Worm (Caenorhabditis elegans): ENCODE measurements around the gene ndab-2.

Gene ndab-2

DNA sequence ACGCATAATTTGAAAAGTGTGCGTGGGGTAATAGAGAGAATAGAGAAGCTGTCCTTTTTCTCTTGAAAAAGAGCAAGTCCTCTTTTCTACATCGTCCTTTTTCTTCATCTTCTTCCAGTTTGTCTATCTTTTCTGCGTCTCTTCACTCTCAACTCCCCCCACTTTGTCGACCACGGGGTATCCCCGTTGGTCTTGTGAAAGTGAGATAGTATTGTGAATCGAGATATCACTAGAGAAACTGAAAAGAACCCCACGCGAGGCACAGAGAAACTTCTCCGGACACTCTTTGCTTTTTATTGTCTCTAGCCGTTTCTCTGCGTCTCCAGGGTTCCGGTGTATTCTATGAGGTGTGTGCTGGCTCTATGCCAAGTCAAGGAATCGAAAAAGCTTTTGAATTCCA lies 24.9 kb upstream of the ndab-2 start (continued):
- TF ChIP-seq elt-4 (tag; optimal IDR thresholded peaks at IDR 0.05) (no peak), unc-42 (tag; optimal IDR thresholded peaks at IDR 0.05) (peak; percentile 65), pax-1 (tag; optimal IDR thresholded peaks at IDR 0.05) (peak; percentile 52), pat-9 (tag; optimal IDR thresholded peaks at IDR 0.05) (peak; percentile 34), ceh-22 (tag; optimal IDR thresholded peaks at IDR 0.05) (no peak)

DNA sequence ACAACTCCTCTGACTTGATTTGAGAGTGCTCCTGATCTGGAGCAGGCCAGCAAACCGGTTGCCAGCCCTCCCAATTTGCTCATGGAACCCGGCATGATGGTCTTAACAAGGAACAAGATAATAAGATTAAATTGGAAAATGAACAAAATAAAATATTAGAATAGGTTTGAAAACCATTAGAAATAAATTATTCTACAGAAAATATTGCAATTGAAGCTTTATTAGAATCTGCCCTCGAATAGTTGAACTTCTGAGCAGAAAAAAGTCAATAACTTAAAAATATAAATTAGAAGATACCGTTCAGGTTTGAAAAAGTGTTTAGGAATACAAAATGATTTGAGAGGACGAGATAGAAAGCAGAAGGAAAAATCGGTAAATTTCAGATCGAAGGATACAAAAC lies 21.8 kb upstream of the ndab-2 start, which contains the start of gene nuo-4:
Gene nuo-4 (minus strand): TSS at position 101 of the 400 bp plus-strand sequence.
- TF ChIP-seq ceh-30 (tag; optimal IDR thresholded peaks at IDR 0.05) = no peak

DNA sequence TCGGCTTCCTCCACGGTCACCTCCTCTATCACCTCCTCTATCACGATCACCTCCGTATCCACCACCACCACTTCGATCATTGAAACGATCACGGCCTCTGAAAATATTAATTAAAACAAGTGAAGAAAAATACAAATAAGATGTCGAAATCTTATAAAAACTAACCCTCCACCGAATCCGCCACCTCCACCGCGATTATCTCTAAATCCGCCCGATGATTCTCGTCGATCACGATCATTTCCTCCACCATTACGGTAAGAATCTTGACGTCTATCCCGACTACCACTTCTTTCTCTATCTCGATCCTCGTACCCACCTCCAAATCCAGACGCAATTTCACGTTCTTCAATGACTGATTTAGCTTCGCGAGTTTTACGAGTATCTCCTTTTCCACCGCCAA lies 21.3 kb upstream of the ndab-2 start:
- no peak for TF ChIP-seq hlh-8 (tag; optimal IDR thresholded peaks at IDR 0.05)
- TF ChIP-seq ceh-14 (tag; optimal IDR thresholded peaks at IDR 0.05) = no peak
- no peak for TF ChIP-seq sox-4 (tag; optimal IDR thresholded peaks at IDR 0.05)
- no peak for TF ChIP-seq ceh-24 (tag; optimal IDR thresholded peaks at IDR 0.05)
- no peak for TF ChIP-seq pag-3 (tag; optimal IDR thresholded peaks at IDR 0.05; ENCODE audit: borderline replicate concordance)
- TF ChIP-seq T23F11.4 (GFP tag; optimal IDR thresholded peaks at IDR 0.05) = no peak
- TF ChIP-seq hlh-6 (tag; optimal IDR thresholded peaks at IDR 0.05) = no peak
- TF ChIP-seq tbx-2 (tag; optimal IDR thresholded peaks at IDR 0.05) = no peak
- TF ChIP-seq rnt-1 (tag; optimal IDR thresholded peaks at IDR 0.05) = no peak
- TF ChIP-seq ceh-45 (GFP tag; IDR thresholded peaks at IDR 0.05) = no peak
- TF ChIP-seq ceh-18 (tag; optimal IDR thresholded peaks at IDR 0.05) = no peak
- no peak for TF ChIP-seq pqm-1 (tag; optimal IDR thresholded peaks at IDR 0.05)
- TF ChIP-seq gmeb-2 (tag; optimal IDR thresholded peaks at IDR 0.05) = no peak

DNA sequence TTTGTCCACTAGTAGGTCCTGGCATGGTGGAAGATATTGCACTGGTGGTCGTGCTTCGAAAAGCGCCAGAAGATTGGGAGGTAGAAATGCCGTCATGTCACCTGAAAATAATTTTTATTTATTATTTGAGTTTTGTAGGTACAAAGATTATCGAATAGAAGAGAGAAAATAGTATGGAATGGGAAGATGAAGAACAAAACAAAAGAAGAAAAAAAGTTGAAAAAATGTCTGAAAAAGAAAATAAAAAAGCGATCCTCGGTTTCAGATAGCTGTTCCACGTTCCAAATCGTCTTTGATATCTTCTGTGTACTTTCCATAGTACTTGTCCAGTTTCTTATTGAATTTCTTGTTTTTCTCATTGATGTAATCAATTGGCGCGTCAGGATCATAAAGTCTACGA lies 19.5 kb upstream of the ndab-2 start, which contains the start of gene rnp-7:
Gene rnp-7 (minus strand): TSS at position 101 of the 400 bp plus-strand sequence.
- TF ChIP-seq zip-5 (tag; optimal IDR thresholded peaks at IDR 0.05) (no peak), elt-4 (tag; optimal IDR thresholded peaks at IDR 0.05) (no peak), ceh-9 (tag; optimal IDR thresholded peaks at IDR 0.05) (no peak), dve-1 (tag; optimal IDR thresholded peaks at IDR 0.05) (no peak), ceh-45 (GFP tag; IDR thresholded peaks at IDR 0.05) (no peak), ahr-1 (tag; optimal IDR thresholded peaks at IDR 0.05) (no peak), unc-42 (tag; optimal IDR thresholded peaks at IDR 0.05) (no peak), T23F11.4 (GFP tag; optimal IDR thresholded peaks at IDR 0.05) (no peak), sox-2 (GFP tag; IDR thresholded peaks at IDR 0.05) (no peak)

DNA sequence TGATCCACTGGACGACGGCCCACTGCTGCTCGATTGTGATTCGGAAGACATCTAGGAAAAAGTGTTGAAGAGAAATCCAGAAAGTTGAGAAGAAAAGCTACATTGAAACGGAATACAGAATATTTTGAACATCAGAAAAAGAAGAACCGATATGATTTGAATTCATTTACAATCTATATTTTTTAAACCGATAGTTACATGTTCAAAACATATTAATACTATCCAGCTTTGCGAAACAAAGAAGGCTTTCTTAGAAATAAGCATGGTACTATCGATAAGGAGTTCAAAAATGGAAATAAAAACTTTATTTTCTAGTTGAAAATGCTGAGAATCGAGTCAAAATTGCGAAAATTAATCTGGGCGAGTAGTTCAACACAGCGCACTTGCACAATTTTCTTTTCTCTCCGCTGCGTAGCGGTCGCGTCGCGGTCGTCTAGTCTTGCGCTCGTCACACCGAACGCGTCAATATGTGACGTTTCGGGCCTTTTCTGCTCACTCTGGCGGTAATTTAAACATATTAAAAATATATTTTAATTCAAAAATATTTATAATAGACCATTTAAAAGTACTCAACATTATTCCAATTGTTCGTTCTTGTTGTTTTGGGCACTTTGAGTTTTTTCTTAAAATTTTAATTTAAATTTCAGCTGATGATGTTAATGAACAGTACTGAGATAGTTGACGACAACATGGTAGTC lies 18.3 kb upstream of the ndab-2 start, which contains the start of the genes syf-2 and K04G7.1:
Gene syf-2 (minus strand): TSS at position 51 of the 698 bp plus-strand sequence.
Gene K04G7.1 (plus strand): TSS at position 648 of the 698 bp plus-strand sequence.
- TF ChIP-seq ztf-16 (tag; optimal IDR thresholded peaks at IDR 0.05) (peak; percentile 25), tbx-2 (tag; optimal IDR thresholded peaks at IDR 0.05) (peak; percentile 72), fkh-10 (GFP tag; optimal IDR thresholded peaks at IDR 0.05) (no peak), gmeb-2 (tag; optimal IDR thresholded peaks at IDR 0.05) (no peak), dve-1 (tag; optimal IDR thresholded peaks at IDR 0.05) (peak; percentile 53), ceh-14 (tag; optimal IDR thresholded peaks at IDR 0.05) (peak; percentile 68), pha-2 (tag; optimal IDR thresholded peaks at IDR 0.05) (no peak), odd-2 (tag; optimal IDR thresholded peaks at IDR 0.05) (no peak), nfya-1 (tag; optimal IDR thresholded peaks at IDR 0.05) (peak; percentile 78), madf-2 (tag; optimal IDR thresholded peaks at IDR 0.05) (no peak), dmd-4 (tag; optimal IDR thresholded peaks at IDR 0.05; ENCODE audit: borderline replicate concordance) (no peak), ceh-34 (tag; optimal IDR thresholded peaks at IDR 0.05) (peak; percentile 57), ceh-6 (GFP tag; optimal IDR thresholded peaks at IDR 0.05) (no peak), hlh-13 (GFP tag; optimal IDR thresholded peaks at IDR 0.05) (no peak), elt-4 (tag; optimal IDR thresholded peaks at IDR 0.05) (no peak), ref-2 (tag; optimal IDR thresholded peaks at IDR 0.05) (peak; percentile 28), hlh-6 (tag; optimal IDR thresholded peaks at IDR 0.05) (no peak), hlh-8 (tag; optimal IDR thresholded peaks at IDR 0.05) (no peak), lim-6 (tag; optimal IDR thresholded peaks at IDR 0.05) (no peak), pros-1 (tag; optimal IDR thresholded peaks at IDR 0.05) (peak; percentile 5), hlh-30 (tag; optimal IDR thresholded peaks at IDR 0.05; ENCODE audit: insufficient read depth) (peak; percentile 70), ceh-45 (GFP tag; IDR thresholded peaks at IDR 0.05) (no peak), unc-55 (GFP tag; optimal IDR thresholded peaks at IDR 0.05) (peak; percentile 76), ceh-2 (tag; optimal IDR thresholded peaks at IDR 0.05) (no peak), ttx-3 (tag; optimal IDR thresholded peaks at IDR 0.05) (no peak), elt-2 (tag; optimal IDR thresholded peaks at IDR 0.05) (peak; percentile 70), ceh-48 (tag; optimal IDR thresholded peaks at IDR 0.05) (peak; percentile 8), ama-1 (optimal IDR thresholded peaks at IDR 0.05) (no peak)
